Worm (Caenorhabditis elegans): ENCODE data around the gene egl-15.

egl-15 gene

DNA sequence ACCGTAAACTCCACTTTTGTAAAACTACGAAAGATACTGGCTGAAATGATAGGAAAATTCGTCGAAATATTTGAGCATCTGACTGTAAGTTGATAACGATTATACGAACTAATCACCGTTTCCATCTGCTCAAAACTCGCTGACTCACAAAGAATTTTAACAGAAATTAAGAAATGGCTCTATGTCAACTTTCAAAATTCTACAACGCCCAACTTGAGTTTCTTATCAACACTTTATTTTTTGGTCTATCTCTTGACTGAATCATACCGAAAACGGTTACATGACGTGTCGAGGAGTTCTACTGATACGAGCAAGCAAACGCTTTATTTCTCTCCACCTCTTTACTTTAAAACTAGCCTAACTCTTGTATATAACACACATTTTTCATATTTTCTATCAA lies 31.0 kb downstream of the egl-15 start, which contains the start of gene clc-1:
TSS of gene clc-1 (plus strand) at position 264 of the 400 bp plus-strand sequence.
- TF ChIP-seq tbx-2 (tag; optimal IDR thresholded peaks at IDR 0.05), result no peak
- TF ChIP-seq pqm-1 (tag; optimal IDR thresholded peaks at IDR 0.05), result peak; percentile 87
- TF ChIP-seq ceh-9 (tag; optimal IDR thresholded peaks at IDR 0.05), result no peak
- TF ChIP-seq elt-2 (tag; optimal IDR thresholded peaks at IDR 0.05), result peak; percentile 99
- peak; percentile 60 for TF ChIP-seq pha-4 (tag; optimal IDR thresholded peaks at IDR 0.05)
- TF ChIP-seq daf-12 (tag; optimal IDR thresholded peaks at IDR 0.05), result no peak
- no peak for TF ChIP-seq skn-1 (tag; optimal IDR thresholded peaks at IDR 0.05)
- no peak for TF ChIP-seq ZK546.5 (tag; optimal IDR thresholded peaks at IDR 0.05)
- no peak for TF ChIP-seq nhr-237 (tag; optimal IDR thresholded peaks at IDR 0.05)
- TF ChIP-seq jun-1 (tag; optimal IDR thresholded peaks at IDR 0.05), result peak; percentile 88
- TF ChIP-seq nhr-77 (tag; optimal IDR thresholded peaks at IDR 0.05), result no peak
- TF ChIP-seq fos-1 (tag; optimal IDR thresholded peaks at IDR 0.05), result peak; percentile 70

ce11 chrX:11050335-11050734 lies 34.1 kb downstream of the egl-15 start:
- TF ChIP-seq nhr-77 (tag; optimal IDR thresholded peaks at IDR 0.05), result no peak
- no peak for TF ChIP-seq ama-1 (optimal IDR thresholded peaks at IDR 0.05)
- TF ChIP-seq elt-3 (tag; optimal IDR thresholded peaks at IDR 0.05), result no peak
- TF ChIP-seq jun-1 (tag; optimal IDR thresholded peaks at IDR 0.05), result no peak
- no peak for TF ChIP-seq fkh-10 (GFP tag; optimal IDR thresholded peaks at IDR 0.05)
- no peak for TF ChIP-seq nhr-76 (tag; optimal IDR thresholded peaks at IDR 0.05)
- TF ChIP-seq nhr-11 (tag; optimal IDR thresholded peaks at IDR 0.05), result no peak
- no peak for TF ChIP-seq skn-1 (tag; optimal IDR thresholded peaks at IDR 0.05)
- no peak for TF ChIP-seq ceh-82 (tag; optimal IDR thresholded peaks at IDR 0.05)
- TF ChIP-seq ztf-4 (tag; optimal IDR thresholded peaks at IDR 0.05), result no peak
- no peak for TF ChIP-seq nhr-43 (tag; optimal IDR thresholded peaks at IDR 0.05; ENCODE audit: poor library complexity, severe bottlenecking)

DNA sequence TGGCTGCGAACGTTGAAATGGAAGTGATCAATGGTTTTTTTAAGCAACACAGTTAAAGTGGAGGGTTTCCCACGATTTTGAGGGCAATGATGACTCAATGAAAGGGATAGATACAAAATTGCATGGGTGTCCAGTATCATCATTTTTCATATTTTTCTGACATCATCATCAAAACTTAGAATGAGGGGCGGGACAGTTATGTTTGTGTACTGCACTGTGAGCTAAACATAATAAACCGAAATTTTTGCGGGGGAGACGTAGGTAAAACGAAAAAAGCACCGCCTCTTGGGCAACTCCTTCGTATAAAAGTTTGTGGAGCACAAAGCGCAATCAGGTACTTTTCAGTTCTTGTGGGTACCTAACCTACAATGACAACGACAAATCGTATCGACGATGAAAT lies 37.4 kb downstream of the egl-15 start, which contains the start of gene C09F12.2:
TSS of gene C09F12.2 (plus strand) at position 301 of the 400 bp plus-strand sequence.
- TF ChIP-seq nfya-1 (tag; optimal IDR thresholded peaks at IDR 0.05; ENCODE audit: insufficient read depth) (no peak), snpc-4 (tag; optimal IDR thresholded peaks at IDR 0.05) (no peak), R02D3.7 (tag; optimal IDR thresholded peaks at IDR 0.05) (no peak), lsy-12 (tag; optimal IDR thresholded peaks at IDR 0.05) (no peak), fkh-2 (tag; optimal IDR thresholded peaks at IDR 0.05) (no peak), unc-39 (tag; optimal IDR thresholded peaks at IDR 0.05) (no peak), ceh-82 (tag; optimal IDR thresholded peaks at IDR 0.05) (no peak), nhr-43 (tag; optimal IDR thresholded peaks at IDR 0.05; ENCODE audit: poor library complexity, severe bottlenecking) (no peak), nhr-11 (tag; optimal IDR thresholded peaks at IDR 0.05) (no peak)

- TF ChIP-seq ceh-82 (tag; optimal IDR thresholded peaks at IDR 0.05) (no peak), elt-3 (tag; optimal IDR thresholded peaks at IDR 0.05) (peak in 1 of 3 experiments; percentile 58), snpc-4 (tag; optimal IDR thresholded peaks at IDR 0.05) (no peak), nhr-25 (tag; optimal IDR thresholded peaks at IDR 0.05) (peak; percentile 46), ceh-28 (tag; optimal IDR thresholded peaks at IDR 0.05) (peak; percentile 51), R02D3.7 (tag; optimal IDR thresholded peaks at IDR 0.05) (no peak), eor-1 (tag; optimal IDR thresholded peaks at IDR 0.05) (no peak), nhr-43 (tag; optimal IDR thresholded peaks at IDR 0.05; ENCODE audit: poor library complexity, severe bottlenecking) (peak; percentile 32), nhr-76 (tag; optimal IDR thresholded peaks at IDR 0.05) (no peak), hmg-11 (tag; optimal IDR thresholded peaks at IDR 0.05) (no peak), elt-2 (tag; optimal IDR thresholded peaks at IDR 0.05) (no peak), ZK546.5 (tag; optimal IDR thresholded peaks at IDR 0.05) (no peak), elt-1 (tag; optimal IDR thresholded peaks at IDR 0.05) (peak; percentile 33), nhr-23 (tag; optimal IDR thresholded peaks at IDR 0.05) (peak; percentile 99), unc-39 (tag; optimal IDR thresholded peaks at IDR 0.05) (no peak), mdl-1 (tag; optimal IDR thresholded peaks at IDR 0.05) (no peak), nhr-12 (tag; optimal IDR thresholded peaks at IDR 0.05) (no peak), fos-1 (tag; optimal IDR thresholded peaks at IDR 0.05) (peak; percentile 12), unc-62 (GFP tag; optimal IDR thresholded peaks at IDR 0.05) (peak; percentile 1), ceh-16 (tag; optimal IDR thresholded peaks at IDR 0.05) (no peak), nfya-1 (tag; optimal IDR thresholded peaks at IDR 0.05; ENCODE audit: insufficient read depth) (no peak), pha-4 (tag; optimal IDR thresholded peaks at IDR 0.05) (no peak), aly-2 (tag; optimal IDR thresholded peaks at IDR 0.05) (no peak), nhr-67 (tag; optimal IDR thresholded peaks at IDR 0.05) (no peak), mml-1 (tag; optimal IDR thresholded peaks at IDR 0.05) (no peak), skn-1 (tag; optimal IDR thresholded peaks at IDR 0.05) (no peak)
Measured at ce11 chrX:11057028-11057427, 40.8 kb downstream of the egl-15 start, which contains the start of gene lpr-3. Gene lpr-3, plus strand, starts transcription at chrX:11057401.

Measured in whole organism, L3 larva.